Worm (Caenorhabditis elegans): Measurements from ENCODE around the gene Y41G9A.10.

DNA sequence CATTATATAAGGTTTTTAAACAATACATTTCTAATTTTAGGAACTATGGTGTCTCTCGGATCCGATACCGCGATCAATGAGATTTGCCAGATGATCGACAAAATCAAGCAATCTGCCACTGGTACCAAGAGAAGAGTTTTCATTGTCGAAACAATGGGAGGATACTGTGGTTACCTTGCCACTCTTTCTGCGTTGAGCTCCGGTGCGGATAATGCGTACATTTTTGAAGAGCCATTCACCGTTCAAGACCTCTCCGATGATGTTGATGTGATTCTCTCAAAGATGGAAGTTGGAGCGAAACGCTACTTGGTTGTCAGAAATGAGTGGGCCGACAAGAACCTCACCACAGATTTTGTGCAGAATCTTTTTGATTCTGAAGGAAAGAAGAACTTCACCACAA, 2.7 kb downstream of the Y41G9A.10 start:
- TF ChIP-seq flt-1 (GFP tag; IDR thresholded peaks at IDR 0.05): no peak
- TF ChIP-seq tbx-37 (GFP tag; conservative IDR thresholded peaks at IDR 0.05): no peak
- no peak for TF ChIP-seq sea-1 (GFP tag; conservative IDR thresholded peaks at IDR 0.05)
- no peak for TF ChIP-seq ama-1 (optimal IDR thresholded peaks at IDR 0.05)
- no peak for TF ChIP-seq aly-1 (tag; optimal IDR thresholded peaks at IDR 0.05)
- TF ChIP-seq F13C5.2 (tag; optimal IDR thresholded peaks at IDR 0.05): no peak
- no peak for TF ChIP-seq pes-1 (GFP tag; IDR thresholded peaks at IDR 0.05)
- no peak for TF ChIP-seq hmg-4 (GFP tag; optimal IDR thresholded peaks at IDR 0.05)
- no peak for TF ChIP-seq B0310.2 (tag; optimal IDR thresholded peaks at IDR 0.05)
- no peak for TF ChIP-seq ets-7 (tag; optimal IDR thresholded peaks at IDR 0.05)
- TF ChIP-seq tra-4 (tag; optimal IDR thresholded peaks at IDR 0.05): no peak
